Worm (Caenorhabditis elegans): ENCODE data around the gene C13F10.1.

DNA sequence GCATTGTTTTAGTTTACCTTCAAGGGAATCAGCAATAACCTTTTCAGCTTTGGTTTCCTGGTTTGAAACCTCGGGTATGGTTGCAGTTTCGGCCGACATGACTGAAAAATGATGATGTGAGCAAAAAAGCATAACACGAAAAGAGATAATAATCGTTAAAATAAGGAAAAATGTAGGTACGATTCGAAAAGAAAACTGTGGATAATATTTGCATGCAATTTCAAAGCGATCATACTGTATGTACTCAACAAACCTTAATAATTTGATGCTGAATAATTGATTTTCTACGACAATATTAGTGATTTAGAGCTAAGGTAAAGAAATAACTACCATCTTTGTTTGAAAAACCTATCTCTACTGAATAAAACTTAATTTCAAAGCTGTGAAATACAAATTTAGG, 27.8 kb upstream of the C13F10.1 start, which contains the start of gene attf-2:
- TF ChIP-seq klf-2 (GFP tag; conservative IDR thresholded peaks at IDR 0.05) (no peak), ztf-29 (GFP tag; IDR thresholded peaks at IDR 0.05) (no peak), flt-1 (GFP tag; IDR thresholded peaks at IDR 0.05) (no peak), ztf-23 (GFP tag; IDR thresholded peaks at IDR 0.05) (no peak), T22C8.4 (GFP tag; IDR thresholded peaks at IDR 0.05) (no peak), med-1 (GFP tag; optimal IDR thresholded peaks at IDR 0.05; ENCODE audit: insufficient read depth) (no peak), cog-1 (tag; optimal IDR thresholded peaks at IDR 0.05) (no peak), tab-1 (GFP tag; IDR thresholded peaks at IDR 0.05) (no peak)
